Fruit fly (Drosophila melanogaster) whole organism, adult: ENCODE measurements around the gene Pex10.

Experiments used
- CG12768 ChIP-seq: fragments of 200-800 bp; sonication (Bioruptor generic); optimal IDR thresholded peaks from 2 replicates; lab custom pipeline; 2017; ENCODE audit warnings: missing biosample characterization, missing genetic modification characterization, mild to moderate bottlenecking, moderate library complexity, missing genetic modification reagents
- CG7045 ChIP-seq: fragments of 200-800 bp; sonication (Bioruptor generic); optimal IDR thresholded peaks from 2 replicates; lab custom pipeline; 2017; ENCODE audit warnings: missing biosample characterization, mild to moderate bottlenecking, missing genetic modification characterization
- CG7101 ChIP-seq: fragments of 200-800 bp; sonication (Bioruptor generic); optimal IDR thresholded peaks from 2 replicates; lab custom pipeline; 2018; ENCODE audit warnings: missing biosample characterization, mild to moderate bottlenecking, missing genetic modification characterization, moderate library complexity
- Crg-1 ChIP-seq: fragments of 200-800 bp; sonication (Bioruptor generic); optimal IDR thresholded peaks from 2 replicates; lab custom pipeline; 2016; ENCODE audit warnings: missing biosample characterization, missing genetic modification characterization
- bab1 ChIP-seq: fragments of 200-800 bp; sonication (Bioruptor generic); optimal IDR thresholded peaks from 3 replicates; lab custom pipeline; 2019; ENCODE audit warnings: missing biosample characterization, mild to moderate bottlenecking, missing genetic modification characterization, moderate library complexity
- kay ChIP-seq: fragments of 200-800 bp; sonication (Bioruptor generic); peaks from one replicate; lab custom pipeline; 2016; ENCODE audit warnings: missing biosample characterization, missing genetic modification characterization, borderline replicate concordance
- ovo ChIP-seq: fragments of 200-800 bp; sonication (Bioruptor generic); optimal IDR thresholded peaks from 2 replicates; lab custom pipeline; 2016; ENCODE audit warnings: missing biosample characterization, missing genetic modification characterization
- pad ChIP-seq: fragments of 200-800 bp; sonication (Bioruptor generic); optimal IDR thresholded peaks from 3 replicates; lab custom pipeline; 2017; ENCODE audit warnings: missing biosample characterization, missing genetic modification characterization, mild to moderate bottlenecking, moderate library complexity, missing genetic modification reagents
- toe ChIP-seq: fragments of 200-800 bp; sonication (Bioruptor generic); optimal IDR thresholded peaks from 2 replicates; lab custom pipeline; 2016; ENCODE audit warnings: missing biosample characterization, missing genetic modification characterization

dm6 chr3L:1576489-1577106, 18.6 kb downstream of the Pex10 start, which contains the start of gene CG13917:
- TF ChIP-seq bab1 (GFP tag; lab: Kevin White, UChicago) (peak; percentile 65), ovo (no peak), kay (GFP tag; lab: Kevin White, UChicago) (no peak), toe (no peak), CG12768 (GFP tag; lab: Kevin White, UChicago) (no peak), CG7101 (tag; lab: Kevin White, UChicago) (no peak), CG7045 (GFP tag; lab: Kevin White, UChicago) (no peak), pad (GFP tag; lab: Kevin White, UChicago) (peak; percentile 71), Crg-1 (no peak)
